Worm (Caenorhabditis elegans) whole organism, L1 larva: ENCODE results near the gene cdk-11.1.

Source experiments
- aly-2 ChIP-seq: fragments of 150-350 bp; optimal IDR thresholded peaks from 2 replicates; lab custom pipeline; 2014; ENCODE audit warnings: missing biosample characterization, missing genetic modification characterization
- blmp-1 ChIP-seq: fragments of 150-350 bp; optimal IDR thresholded peaks from 2 replicates; lab custom pipeline; 2014; ENCODE audit warnings: missing biosample characterization, missing genetic modification characterization
- ceh-82 ChIP-seq, 3 experiments: fragments of 150-350 bp in 1 of 3; sonication (generic microtip) in 2 of 3; optimal IDR thresholded peaks; 2 replicates each; lab custom pipeline; 2014 to 2017; ENCODE audit warnings: missing biosample characterization in 3 of 3, missing genetic modification characterization in 3 of 3
- dpl-1 ChIP-seq, 3 experiments: fragments of 150-350 bp in 2 of 3; sonication (generic microtip) in 1 of 3; optimal IDR thresholded peaks; 2 replicates each; lab custom pipeline; 2014 to 2017; ENCODE audit warnings: missing biosample characterization in 3 of 3, missing genetic modification characterization in 3 of 3, missing genetic modification reagents in 3 of 3
- fkh-10 ChIP-seq: sonication (generic microtip); optimal IDR thresholded peaks from 2 replicates; lab custom pipeline; 2017; ENCODE audit warnings: missing biosample characterization, missing genetic modification reagents, missing genetic modification characterization
- fos-1 ChIP-seq: fragments of 150-350 bp; optimal IDR thresholded peaks from 2 replicates; lab custom pipeline; 2014; ENCODE audit warnings: missing biosample characterization, missing genetic modification characterization
- pqm-1 ChIP-seq: sonication (generic microtip); optimal IDR thresholded peaks from 3 replicates; lab custom pipeline; 2017; ENCODE audit warnings: missing biosample characterization, missing genetic modification characterization
- snu-23 ChIP-seq: sonication (generic microtip); optimal IDR thresholded peaks from 2 replicates; lab custom pipeline; 2016; ENCODE audit warnings: missing genetic modification characterization, missing compliant biosample characterization
- swsn-7 ChIP-seq: sonication (generic microtip); optimal IDR thresholded peaks from 2 replicates; lab custom pipeline; 2016; ENCODE audit warnings: missing genetic modification characterization, missing compliant biosample characterization
- unc-130 ChIP-seq: fragments of 150-350 bp; optimal IDR thresholded peaks from 2 replicates; lab custom pipeline; 2017; ENCODE audit warnings: missing biosample characterization, missing genetic modification characterization, inconsistent platforms
- unc-62 ChIP-seq: fragments of 150-350 bp; optimal IDR thresholded peaks from 2 replicates; lab custom pipeline; 2014; ENCODE audit warnings: missing biosample characterization, missing genetic modification reagents, missing genetic modification characterization
- ztf-4 ChIP-seq: fragments of 150-350 bp; optimal IDR thresholded peaks from 2 replicates; lab custom pipeline; 2014; ENCODE audit warnings: missing biosample characterization, missing genetic modification characterization

DNA sequence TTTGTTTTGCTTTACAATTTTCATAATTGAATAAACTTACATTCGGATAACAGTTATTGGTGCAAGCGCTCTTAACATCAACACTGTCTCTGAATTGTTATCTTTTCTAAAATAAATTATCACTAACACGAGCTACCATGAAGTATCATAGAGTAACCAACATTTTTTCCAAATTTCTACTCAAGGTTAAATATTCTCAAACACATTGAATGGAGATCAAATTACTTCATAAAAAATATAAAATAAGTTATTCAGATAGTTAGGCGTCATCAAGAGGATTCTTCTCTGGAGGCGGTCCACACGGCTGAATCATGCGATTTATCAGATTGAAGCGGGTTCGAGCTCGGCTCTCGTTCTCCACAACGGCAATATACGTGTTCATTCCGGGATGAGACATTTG lies 629 bp upstream of the cdk-11.1 start, which contains the start of gene B0495.5:
- TF ChIP-seq pqm-1: no peak
- TF ChIP-seq swsn-7 (tag; lab: Kevin White, UChicago): no peak
- TF ChIP-seq ceh-82 (tag; optimal IDR thresholded peaks at IDR 0.05; lab: Kevin White, UChicago): no peak
- TF ChIP-seq fkh-10 (GFP tag; lab: Kevin White, UChicago): no peak
- no peak for TF ChIP-seq blmp-1
- TF ChIP-seq dpl-1 (GFP tag; optimal IDR thresholded peaks at IDR 0.05; lab: Kevin White, UChicago): no peak
- no peak for TF ChIP-seq ztf-4 (tag; lab: Kevin White, UChicago)
- no peak for TF ChIP-seq unc-62
- no peak for TF ChIP-seq snu-23 (GFP tag; lab: Kevin White, UChicago)
- TF ChIP-seq fos-1: no peak
- TF ChIP-seq unc-130: no peak
- no peak for TF ChIP-seq aly-2
